Worm (Caenorhabditis elegans) whole organism, L4 larva: ENCODE measurements around the gene ifas-1.

Source experiments
- ces-1 ChIP-seq: fragments of 150-350 bp; sonication (generic microtip); optimal IDR thresholded peaks from 4 replicates; lab custom pipeline; 2014; ENCODE audit warnings: missing biosample characterization, missing genetic modification reagents, missing genetic modification characterization
- nhr-25 ChIP-seq: sonication (generic microtip); optimal IDR thresholded peaks from 2 replicates; lab custom pipeline; 2017; ENCODE audit warnings: missing genetic modification characterization, mild to moderate bottlenecking, missing compliant biosample characterization, antibody characterized with exemption, moderate library complexity, borderline replicate concordance; ENCODE audit not compliant: insufficient read depth

DNA sequence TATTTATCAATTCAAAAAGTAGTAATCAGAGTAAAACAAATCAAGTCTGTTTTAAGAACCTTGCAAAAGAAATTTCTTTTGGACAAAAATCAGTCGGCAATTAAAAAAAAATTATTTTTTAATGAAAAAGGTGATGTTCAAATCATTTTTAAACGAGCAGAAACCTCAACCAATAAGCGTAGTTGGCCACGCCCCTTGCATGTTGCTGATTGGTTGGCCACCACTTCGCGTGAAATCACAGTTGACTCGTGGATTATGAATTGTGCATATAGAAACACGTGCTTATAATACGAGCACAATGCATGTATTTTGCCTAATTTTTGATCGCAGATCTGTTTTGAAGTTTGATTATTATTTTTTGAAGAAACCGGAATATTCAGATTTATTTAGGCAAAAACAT lies 23.3 kb downstream of the ifas-1 start:
- TF ChIP-seq nhr-25 (no peak), ces-1 (no peak)
